Fruit fly (Drosophila melanogaster) whole organism: Measurements from ENCODE around the gene CG2767.

Experiments used
- CG8478 ChIP-seq: fragments of >200 bp; optimal IDR thresholded peaks from 2 replicates; lab custom pipeline; 2018; ENCODE audit warnings: inconsistent platforms
- pan ChIP-seq: fragments of >200 bp; optimal IDR thresholded peaks from 2 replicates; lab custom pipeline; 2017
- psq ChIP-seq: fragments of >200 bp; optimal IDR thresholded peaks from 2 replicates; lab custom pipeline; 2017

dm6 chr3R:8037896-8038295 is 30.0 kb upstream of the CG2767 start:
- TF ChIP-seq CG8478 (lab: Kevin White, UChicago): no peak
- TF ChIP-seq pan (lab: Kevin White, UChicago): no peak
- TF ChIP-seq psq: no peak
